Fruit fly (Drosophila melanogaster): ENCODE results near the gene CG1113.

The CG1113 gene

dm6 chr3R:5256462-5257146, 3.7 kb downstream of the CG1113 start, which contains the start of the genes Enoph and Hph (continued):
- TF ChIP-seq run (tag; optimal IDR thresholded peaks at IDR 0.05) (no peak), CG4707 (GFP tag; optimal IDR thresholded peaks at IDR 0.05) (no peak), Hey (tag; optimal IDR thresholded peaks at IDR 0.05) (no peak), wor (GFP tag; IDR thresholded peaks at IDR 0.05) (peak; percentile 36; the same call in 1 of the 2 replicates), Fer3 (tag; optimal IDR thresholded peaks at IDR 0.05) (peak; percentile 41), Tbp (GFP tag; optimal IDR thresholded peaks at IDR 0.05) (no peak), cg (GFP tag; optimal IDR thresholded peaks at IDR 0.05) (no peak), CG13287 (GFP tag; IDR thresholded peaks at IDR 0.05; ENCODE audit: partially characterized antibody) (peak; percentile 81), C15 (GFP tag; IDR thresholded peaks at IDR 0.05) (0 out of 3 replicates have a peak, but pooled peaks have one; percentile 17), CG12155 (GFP tag; optimal IDR thresholded peaks at IDR 0.05) (peak; percentile 71), D (optimal IDR thresholded peaks at IDR 0.05) (no peak), D (GFP tag; optimal IDR thresholded peaks at IDR 0.05) (peak; percentile 20), CG34422 (GFP tag; IDR thresholded peaks at IDR 0.05) (peak; percentile 52; the same call in 2 of the 3 replicates), row (GFP tag; IDR thresholded peaks at IDR 0.05) (peak; percentile 80), hb (GFP tag; IDR thresholded peaks at IDR 0.05; ENCODE audit: partially characterized antibody) (peak; percentile 81), dysf (GFP tag; IDR thresholded peaks at IDR 0.05) (peak; percentile 73), dmrt11E (tag; optimal IDR thresholded peaks at IDR 0.05) (peak; percentile 56), maf-S (GFP tag; optimal IDR thresholded peaks at IDR 0.05) (peak; percentile 30), CG6254 (GFP tag; optimal IDR thresholded peaks at IDR 0.05) (peak; percentile 32), pita (GFP tag; optimal IDR thresholded peaks at IDR 0.05) (no peak), CG1647 (GFP tag; optimal IDR thresholded peaks at IDR 0.05) (no peak), ssp (GFP tag; IDR thresholded peaks at IDR 0.05) (peak; percentile 86), p53 (GFP tag; optimal IDR thresholded peaks at IDR 0.05) (peak; percentile 5), tup (GFP tag; optimal IDR thresholded peaks at IDR 0.05) (no peak), Fer1 (GFP tag; optimal IDR thresholded peaks at IDR 0.05) (peak; percentile 65), CG13775 (GFP tag; optimal IDR thresholded peaks at IDR 0.05) (peak; percentile 73), slp2 (GFP tag; optimal IDR thresholded peaks at IDR 0.05) (no peak), CG12769 (tag; optimal IDR thresholded peaks at IDR 0.05) (peak; percentile 11), Jarid2 (GFP tag; optimal IDR thresholded peaks at IDR 0.05) (peak; percentile 27), jigr1 (GFP tag; IDR thresholded peaks at IDR 0.05) (no peak), Stat92E (GFP tag; optimal IDR thresholded peaks at IDR 0.05) (no peak), CG12219 (GFP tag; optimal IDR thresholded peaks at IDR 0.05) (no peak), E2f1 (GFP tag; IDR thresholded peaks at IDR 0.05) (0 out of 2 replicates have a peak, but pooled peaks have one; percentile 43), CG9215 (GFP tag; IDR thresholded peaks at IDR 0.05) (peak; percentile 70), ATbp (GFP tag; optimal IDR thresholded peaks at IDR 0.05) (no peak), oc (tag; optimal IDR thresholded peaks at IDR 0.05) (no peak), CG7963 (GFP tag; IDR thresholded peaks at IDR 0.05; ENCODE audit: partially characterized antibody) (peak; percentile 58; the same call in 2 of the 3 replicates), repo (GFP tag; optimal IDR thresholded peaks at IDR 0.05) (peak; percentile 22), dati (GFP tag; IDR thresholded peaks at IDR 0.05) (no peak), Side (GFP tag; optimal IDR thresholded peaks at IDR 0.05) (peak; percentile 56), H2.0 (GFP tag; IDR thresholded peaks at IDR 0.05) (no peak), CG17186 (GFP tag; optimal IDR thresholded peaks at IDR 0.05) (peak; percentile 13), Drgx (GFP tag; IDR thresholded peaks at IDR 0.05) (peak; percentile 53; the same call in 1 of the 2 replicates), chinmo (GFP tag; IDR thresholded peaks at IDR 0.05; ENCODE audit: partially characterized antibody) (peak; percentile 84; the same call in 2 of the 4 replicates), Nf-YC (tag; optimal IDR thresholded peaks at IDR 0.05) (peak; percentile 69), CG33213 (GFP tag; optimal IDR thresholded peaks at IDR 0.05) (peak; percentile 46), CG17361 (GFP tag; IDR thresholded peaks at IDR 0.05) (peak; percentile 86), Antp (GFP tag; optimal IDR thresholded peaks at IDR 0.05) (peak; percentile 62), caup (GFP tag; optimal IDR thresholded peaks at IDR 0.05; ENCODE audit: severe bottlenecking) (peak; percentile 48)

Data from whole organism, embryonic.